Worm (Caenorhabditis elegans) whole organism, L1 larva: ENCODE results near the gene ZK721.4.

Experiments
- ama-1 ChIP-seq: fragments of 150-350 bp; optimal IDR thresholded peaks from 2 replicates; lab custom pipeline; 2014
- elt-3 ChIP-seq, 6 experiments: fragments of 150-350 bp in 1 of 6; sonication (generic microtip); optimal IDR thresholded peaks; 2 replicates each; lab custom pipeline; 2017 to 2018; ENCODE audit warnings: missing biosample characterization in 6 of 6, missing genetic modification characterization in 6 of 6, inconsistent platforms in 1 of 6
- nhr-76 ChIP-seq: sonication (generic microtip); optimal IDR thresholded peaks from 2 replicates; lab custom pipeline; 2017; ENCODE audit warnings: missing biosample characterization, missing genetic modification characterization
- nhr-77 ChIP-seq: fragments of 150-350 bp; optimal IDR thresholded peaks from 2 replicates; lab custom pipeline; 2014; ENCODE audit warnings: missing biosample characterization, missing genetic modification characterization
- snpc-4 ChIP-seq: fragments of 150-350 bp; optimal IDR thresholded peaks from 2 replicates; lab custom pipeline; 2014; ENCODE audit warnings: missing biosample characterization, missing genetic modification characterization

DNA sequence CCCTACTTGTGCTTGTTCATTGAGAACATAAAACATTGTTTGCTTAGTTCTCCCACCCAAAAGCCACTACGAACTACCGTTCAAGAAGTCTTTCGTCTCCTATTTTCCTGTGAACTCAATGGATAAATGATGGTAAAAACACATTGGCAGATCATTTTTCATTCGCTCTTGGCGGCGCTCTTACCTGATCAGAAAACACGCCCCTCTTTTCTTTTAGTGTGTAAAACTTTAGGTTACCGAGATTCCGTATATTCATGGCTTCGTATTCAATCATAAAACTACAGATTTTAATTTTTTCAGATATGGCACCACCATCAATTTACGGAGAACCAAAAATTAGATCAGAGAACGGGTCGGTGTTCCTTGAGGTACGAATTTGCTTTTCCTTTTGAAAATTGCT is 15.1 kb upstream of the ZK721.4 start, which contains the start of gene zig-12:
- TF ChIP-seq nhr-76 (tag; lab: Kevin White, UChicago) (no peak), snpc-4 (tag; lab: Kevin White, UChicago) (no peak), nhr-77 (tag; lab: Kevin White, UChicago) (no peak), ama-1 (lab: Kevin White, UChicago) (no peak), elt-3 (tag; optimal IDR thresholded peaks at IDR 0.05; lab: Kevin White, UChicago) (no peak)
